Worm (Caenorhabditis elegans) whole organism, young adult: ENCODE measurements around the gene hid-1.

ENCODE experiments used
- B0261.1 ChIP-seq: sonication (generic microtip); optimal IDR thresholded peaks from 2 replicates; lab custom pipeline; 2016; ENCODE audit warnings: mild to moderate bottlenecking, missing genetic modification characterization, moderate library complexity, missing compliant biosample characterization
- C06A6.2 ChIP-seq: fragments of 200-800 bp; sonication (Bioruptor generic); conservative IDR thresholded peaks from 2 replicates; pipeline ENCODE4 v1.3.6; 2022; ENCODE audit warnings: missing genetic modification characterization, missing compliant biosample characterization
- D2030.7 ChIP-seq: fragments of 200-800 bp; sonication (Bioruptor generic); IDR thresholded peaks from 2 replicates; pipeline ENCODE4 v1.3.6; 2022; ENCODE audit warnings: missing genetic modification reagents, missing genetic modification characterization, missing compliant biosample characterization
- F39B2.1 ChIP-seq: fragments of 200-800 bp; sonication (Bioruptor generic); IDR thresholded peaks from 2 replicates; pipeline ENCODE4 v1.3.6; 2022; ENCODE audit warnings: missing genetic modification reagents, missing genetic modification characterization, missing compliant biosample characterization
- F52B5.7 ChIP-seq: sonication (generic microtip); optimal IDR thresholded peaks from 2 replicates; lab custom pipeline; 2016; ENCODE audit warnings: mild to moderate bottlenecking, missing genetic modification characterization, missing compliant biosample characterization
- K12H6.12 ChIP-seq: fragments of 200-800 bp; sonication (Bioruptor generic); optimal IDR thresholded peaks from 2 replicates; lab custom pipeline; 2018; ENCODE audit warnings: mild to moderate bottlenecking, missing genetic modification characterization, missing compliant biosample characterization
- Y53F4B.3 ChIP-seq: fragments of 200-800 bp; sonication (Bioruptor generic); IDR thresholded peaks from 2 replicates; pipeline ENCODE4 v1.3.6; 2022; ENCODE audit warnings: missing genetic modification reagents, missing genetic modification characterization, missing compliant biosample characterization
- Y53G8AR.9 ChIP-seq: fragments of 200-800 bp; sonication (Bioruptor generic); conservative IDR thresholded peaks from 2 replicates; pipeline ENCODE4 v1.3.6; 2022; ENCODE audit warnings: missing genetic modification reagents, missing genetic modification characterization, missing compliant biosample characterization
- Y56A3A.18 ChIP-seq: fragments of 200-800 bp; sonication (Bioruptor generic); IDR thresholded peaks from 2 replicates; pipeline ENCODE4 v1.3.6; 2022; ENCODE audit warnings: missing genetic modification reagents, missing genetic modification characterization, missing compliant biosample characterization
- Y67H2A.10 ChIP-seq: fragments of 200-800 bp; sonication (Bioruptor generic); conservative IDR thresholded peaks from 2 replicates; pipeline ENCODE4 v1.3.6; 2022; ENCODE audit warnings: missing genetic modification reagents, missing genetic modification characterization, missing compliant biosample characterization
- ama-1 ChIP-seq, 3 experiments: fragments of 150-350 bp in 1 of 3; sonication (generic microtip) in 2 of 3; optimal IDR thresholded peaks; 2 replicates each; lab custom pipeline; 2014 to 2018; ENCODE audit warnings: missing biosample characterization in 2 of 3, missing genetic modification characterization in 2 of 3, missing genetic modification reagents in 2 of 3
- aptf-3 ChIP-seq: fragments of 200-800 bp; sonication (Bioruptor generic); IDR thresholded peaks from 2 replicates; pipeline ENCODE4 v1.3.6; 2022; ENCODE audit warnings: missing genetic modification characterization, missing compliant biosample characterization
- athp-1 ChIP-seq: sonication (generic microtip); optimal IDR thresholded peaks from 2 replicates; lab custom pipeline; 2017; ENCODE audit warnings: mild to moderate bottlenecking, missing genetic modification characterization, missing compliant biosample characterization
- attf-6 ChIP-seq: fragments of 200-800 bp; sonication (Bioruptor generic); IDR thresholded peaks from 2 replicates; pipeline ENCODE4 v1.3.6; 2022; ENCODE audit warnings: missing genetic modification reagents, missing genetic modification characterization, missing compliant biosample characterization
- bed-2 ChIP-seq: fragments of 200-800 bp; sonication (Bioruptor generic); IDR thresholded peaks from 2 replicates; pipeline ENCODE4 v1.3.6; 2022; ENCODE audit warnings: missing genetic modification reagents, missing genetic modification characterization, missing compliant biosample characterization
- ceh-40 ChIP-seq: fragments of 200-800 bp; sonication (Bioruptor generic); IDR thresholded peaks from 2 replicates; pipeline ENCODE4 v1.3.6; 2022; ENCODE audit warnings: missing genetic modification characterization, missing compliant biosample characterization
- ceh-58 ChIP-seq: fragments of 200-800 bp; sonication (Bioruptor generic); IDR thresholded peaks from 2 replicates; pipeline ENCODE4 v1.3.6; 2022; ENCODE audit warnings: missing genetic modification characterization, missing compliant biosample characterization
- die-1 ChIP-seq: sonication (generic microtip); optimal IDR thresholded peaks from 2 replicates; lab custom pipeline; 2016; ENCODE audit warnings: missing genotype, mild to moderate bottlenecking, missing genetic modification characterization, missing compliant biosample characterization
- dox-1 ChIP-seq: fragments of 200-800 bp; sonication (Bioruptor generic); IDR thresholded peaks from 2 replicates; pipeline ENCODE4 v1.3.6; 2022; ENCODE audit warnings: missing genetic modification reagents, missing genetic modification characterization, missing compliant biosample characterization
- egl-44 ChIP-seq: fragments of 200-800 bp; sonication (Bioruptor generic); IDR thresholded peaks from 2 replicates; pipeline ENCODE4 v1.3.6; 2022; ENCODE audit warnings: missing genetic modification reagents, missing genetic modification characterization, missing compliant biosample characterization
- ekl-4 ChIP-seq: fragments of 200-800 bp; sonication (Bioruptor generic); IDR thresholded peaks from 2 replicates; pipeline ENCODE4 v1.3.6; 2022; ENCODE audit warnings: missing genetic modification reagents, missing genetic modification characterization, missing compliant biosample characterization
- fkh-3 ChIP-seq: sonication (generic microtip); optimal IDR thresholded peaks from 2 replicates; lab custom pipeline; 2016; ENCODE audit warnings: mild to moderate bottlenecking, missing genetic modification characterization, missing compliant biosample characterization
- him-1 ChIP-seq: sonication (generic microtip); optimal IDR thresholded peaks from 2 replicates; lab custom pipeline; 2016; ENCODE audit warnings: missing genotype, missing genetic modification reagents, missing genetic modification characterization, missing compliant biosample characterization
- hmg-20 ChIP-seq: fragments of 200-800 bp; sonication (Bioruptor generic); IDR thresholded peaks from 2 replicates; pipeline ENCODE4 v1.3.6; 2022; ENCODE audit warnings: missing genetic modification reagents, missing genetic modification characterization, missing compliant biosample characterization
- hrde-1 ChIP-seq: sonication (generic microtip); optimal IDR thresholded peaks from 2 replicates; lab custom pipeline; 2016; ENCODE audit warnings: missing genetic modification characterization, mild to moderate bottlenecking, missing compliant biosample characterization, moderate library complexity, missing genotype, missing genetic modification reagents, borderline replicate concordance
- let-526 ChIP-seq: fragments of 200-800 bp; sonication (Bioruptor generic); IDR thresholded peaks from 2 replicates; pipeline ENCODE4 v1.3.6; 2022; ENCODE audit warnings: missing genetic modification reagents, missing genetic modification characterization, missing compliant biosample characterization
- let-607 ChIP-seq, 2 experiments: fragments of 200-800 bp in 1 of 2; sonication (Bioruptor generic) in 1 of 2; sonication (generic microtip) in 1 of 2; optimal IDR thresholded peaks; 2 replicates each; lab custom pipeline; 2016 to 2018; ENCODE audit warnings: mild to moderate bottlenecking in 2 of 2, missing compliant biosample characterization in 2 of 2, missing genetic modification characterization in 2 of 2, moderate library complexity in 2 of 2, missing genotype in 1 of 2
- lin-40 ChIP-seq: sonication (generic microtip); optimal IDR thresholded peaks from 2 replicates; lab custom pipeline; 2016; ENCODE audit warnings: missing genetic modification characterization, mild to moderate bottlenecking, missing compliant biosample characterization, missing genotype, missing genetic modification reagents
- lin-54 ChIP-seq: fragments of 200-800 bp; sonication (Bioruptor generic); optimal IDR thresholded peaks from 2 replicates; lab custom pipeline; 2018; ENCODE audit warnings: mild to moderate bottlenecking, missing genetic modification characterization, missing compliant biosample characterization
- lsl-1 ChIP-seq: fragments of 200-800 bp; sonication (Bioruptor generic); optimal IDR thresholded peaks from 2 replicates; lab custom pipeline; 2018; ENCODE audit warnings: mild to moderate bottlenecking, missing genetic modification characterization, moderate library complexity, missing compliant biosample characterization
- madf-10 ChIP-seq: sonication (generic microtip); optimal IDR thresholded peaks from 2 replicates; lab custom pipeline; 2016; ENCODE audit warnings: mild to moderate bottlenecking, missing genetic modification characterization, missing compliant biosample characterization
- madf-3 ChIP-seq: fragments of 200-800 bp; sonication (Bioruptor generic); IDR thresholded peaks from 2 replicates; pipeline ENCODE4 v1.3.6; 2022; ENCODE audit warnings: missing genetic modification reagents, missing genetic modification characterization, missing compliant biosample characterization
- mel-28 ChIP-seq: sonication (generic microtip); optimal IDR thresholded peaks from 2 replicates; lab custom pipeline; 2016; ENCODE audit warnings: borderline replicate concordance, mild to moderate bottlenecking, missing genetic modification characterization, missing compliant biosample characterization
- mes-4 ChIP-seq: sonication (generic microtip); optimal IDR thresholded peaks from 2 replicates; lab custom pipeline; 2016; ENCODE audit warnings: missing genotype, missing genetic modification characterization, missing compliant biosample characterization
- nhr-120 ChIP-seq: fragments of 200-800 bp; sonication (Bioruptor generic); IDR thresholded peaks from 2 replicates; pipeline ENCODE4 v1.3.6; 2022; ENCODE audit warnings: missing genetic modification characterization, missing compliant biosample characterization
- nhr-80 ChIP-seq: sonication (generic microtip); optimal IDR thresholded peaks from 2 replicates; lab custom pipeline; 2016; ENCODE audit warnings: missing genetic modification characterization, missing compliant biosample characterization
- pha-4 ChIP-seq: fragments of 150-350 bp; sonication (generic microtip); optimal IDR thresholded peaks from 2 replicates; lab custom pipeline; 2014; ENCODE audit warnings: missing biosample characterization, missing genetic modification reagents, missing genetic modification characterization
- rcor-1 ChIP-seq: fragments of 200-800 bp; sonication (Bioruptor generic); IDR thresholded peaks from 2 replicates; pipeline ENCODE4 v1.3.6; 2022; ENCODE audit warnings: missing genetic modification reagents, missing genetic modification characterization, missing compliant biosample characterization
- rec-8 ChIP-seq, 2 experiments: sonication (generic microtip); optimal IDR thresholded peaks; 2 replicates each; lab custom pipeline; 2016; ENCODE audit warnings: mild to moderate bottlenecking in 2 of 2, missing genetic modification characterization in 2 of 2, missing genetic modification reagents in 2 of 2, missing genotype in 2 of 2, missing biosample characterization in 1 of 2, missing compliant biosample characterization in 1 of 2, moderate library complexity in 1 of 2
- repo-1 ChIP-seq: sonication (generic microtip); optimal IDR thresholded peaks from 2 replicates; lab custom pipeline; 2017; ENCODE audit warnings: mild to moderate bottlenecking, missing genetic modification characterization, missing compliant biosample characterization
- rpc-1 ChIP-seq, 2 experiments: fragments of 150-350 bp in 1 of 2; sonication (generic microtip) in 1 of 2; optimal IDR thresholded peaks; 2 replicates each; lab custom pipeline; 2014 to 2018; ENCODE audit warnings: missing biosample characterization in 1 of 2, missing genetic modification characterization in 1 of 2, missing genetic modification reagents in 1 of 2, missing genotype in 1 of 2
- snpc-1.3 ChIP-seq: sonication (generic microtip); optimal IDR thresholded peaks from 2 replicates; lab custom pipeline; 2017; ENCODE audit warnings: missing genetic modification characterization, mild to moderate bottlenecking, missing compliant biosample characterization, antibody characterized with exemption, moderate library complexity, missing genotype, missing genetic modification reagents; ENCODE audit not compliant: insufficient read depth
- tbp1 ChIP-seq: fragments of 200-800 bp; sonication (Bioruptor generic); optimal IDR thresholded peaks from 2 replicates; lab custom pipeline; 2018; ENCODE audit warnings: mild to moderate bottlenecking, missing genetic modification characterization, missing compliant biosample characterization
- tbx-9 ChIP-seq: sonication (generic microtip); optimal IDR thresholded peaks from 2 replicates; lab custom pipeline; 2016; ENCODE audit warnings: borderline replicate concordance, missing genetic modification characterization, inconsistent platforms, missing compliant biosample characterization
- zim-3 ChIP-seq: sonication (generic microtip); optimal IDR thresholded peaks from 2 replicates; lab custom pipeline; 2017; ENCODE audit warnings: mild to moderate bottlenecking, missing genetic modification characterization, moderate library complexity, missing compliant biosample characterization
- ztf-25 ChIP-seq: fragments of 200-800 bp; sonication (Bioruptor generic); IDR thresholded peaks from 2 replicates; pipeline ENCODE4 v1.3.6; 2022; ENCODE audit warnings: missing genetic modification reagents, missing genetic modification characterization, missing compliant biosample characterization
- ztf-6 ChIP-seq: fragments of 200-800 bp; sonication (Bioruptor generic); IDR thresholded peaks from 2 replicates; pipeline ENCODE4 v1.3.6; 2022; ENCODE audit warnings: missing genetic modification reagents, missing genetic modification characterization, missing compliant biosample characterization

hid-1 gene

ce11 chrX:2527877-2528276, 39.0 kb downstream of the hid-1 start (continued):
- TF ChIP-seq ztf-25 (GFP tag; lab: Robert Waterston, UW) (no peak), him-1 (tag; lab: Kevin White, UChicago) (peak; percentile 21), tbx-9 (no peak), egl-44 (GFP tag; lab: Robert Waterston, UW) (0 out of 2 replicates have a peak, but pooled peaks have one; percentile 35), K12H6.12 (tag; lab: Kevin White, UChicago) (no peak), repo-1 (peak; percentile 46), F39B2.1 (GFP tag; lab: Robert Waterston, UW) (no peak), zim-3 (tag; lab: Kevin White, UChicago) (peak; percentile 70), Y67H2A.10 (GFP tag; lab: Robert Waterston, UW) (no peak), lin-40 (peak; percentile 33), attf-6 (GFP tag; lab: Robert Waterston, UW) (0 out of 2 replicates have a peak, but pooled peaks have one; percentile 26), D2030.7 (GFP tag; lab: Robert Waterston, UW) (peak; percentile 66), pha-4 (no peak), ceh-58 (GFP tag; lab: Robert Waterston, UW) (no peak), B0261.1 (peak; percentile 89), ztf-6 (GFP tag; lab: Robert Waterston, UW) (no peak), hrde-1 (tag; lab: Kevin White, UChicago) (no peak), rcor-1 (GFP tag; lab: Robert Waterston, UW) (0 out of 2 replicates have a peak, but pooled peaks have one; percentile 36), let-607 (tag; optimal IDR thresholded peaks at IDR 0.05; lab: Kevin White, UChicago) (peak in 1 of 2 experiments; percentile 47), madf-3 (GFP tag; lab: Robert Waterston, UW) (0 out of 2 replicates have a peak, but pooled peaks have one; percentile 65), fkh-3 (no peak), mel-28 (tag; lab: Kevin White, UChicago) (no peak), ama-1 (optimal IDR thresholded peaks at IDR 0.05; lab: Kevin White, UChicago) (no peak), ama-1 (GFP tag; optimal IDR thresholded peaks at IDR 0.05; lab: Kevin White, UChicago) (peak; percentile 3 to 26), rec-8 (tag; optimal IDR thresholded peaks at IDR 0.05; lab: Kevin White, UChicago) (peak; percentile 30 to 67), Y53G8AR.9 (GFP tag; lab: Robert Waterston, UW) (no peak), athp-1 (tag; lab: Kevin White, UChicago) (no peak), Y53F4B.3 (no peak), hmg-20 (GFP tag; lab: Robert Waterston, UW) (no peak), snpc-1.3 (tag; lab: Kevin White, UChicago) (peak; percentile 31), nhr-120 (GFP tag; lab: Robert Waterston, UW) (0 out of 2 replicates have a peak, but pooled peaks have one; percentile 16), ceh-40 (0 out of 2 replicates have a peak, but pooled peaks have one; percentile 45), nhr-80 (no peak), bed-2 (GFP tag; lab: Robert Waterston, UW) (no peak), dox-1 (GFP tag; lab: Robert Waterston, UW) (peak; percentile 81), C06A6.2 (GFP tag; lab: Robert Waterston, UW) (no peak), Y56A3A.18 (GFP tag; lab: Robert Waterston, UW) (peak; percentile 19; the same call in 1 of the 2 replicates), aptf-3 (GFP tag; lab: Robert Waterston, UW) (no peak), ekl-4 (GFP tag; lab: Robert Waterston, UW) (no peak), mes-4 (peak; percentile 54), let-526 (GFP tag; lab: Robert Waterston, UW) (peak; percentile 45; the same call in 1 of the 2 replicates), lsl-1 (GFP tag; lab: Kevin White, UChicago) (no peak), tbp1 (GFP tag; lab: Kevin White, UChicago) (peak; percentile 93), madf-10 (tag; lab: Kevin White, UChicago) (peak; percentile 53), lin-54 (GFP tag; lab: Kevin White, UChicago) (no peak), rpc-1 (optimal IDR thresholded peaks at IDR 0.05; lab: Kevin White, UChicago) (peak; percentile 77), rpc-1 (tag; optimal IDR thresholded peaks at IDR 0.05; lab: Kevin White, UChicago) (peak; percentile 82), die-1 (tag; lab: Kevin White, UChicago) (peak; percentile 74), F52B5.7 (tag; lab: Kevin White, UChicago) (no peak)
